Worm (Caenorhabditis elegans) whole organism, early embryonic: ENCODE results near the gene ugt-18.

ENCODE experiments used
- B0310.2 ChIP-seq: sonication (generic microtip); optimal IDR thresholded peaks from 2 replicates; lab custom pipeline; 2016; ENCODE audit warnings: mild to moderate bottlenecking, missing genetic modification characterization, missing compliant biosample characterization
- F13C5.2 ChIP-seq: sonication (generic microtip); optimal IDR thresholded peaks from 2 replicates; lab custom pipeline; 2017; ENCODE audit warnings: mild to moderate bottlenecking, missing genetic modification characterization, inconsistent platforms, missing compliant biosample characterization
- aly-1 ChIP-seq: sonication (generic microtip); optimal IDR thresholded peaks from 2 replicates; lab custom pipeline; 2016; ENCODE audit warnings: missing genetic modification characterization, missing compliant biosample characterization
- ama-1 ChIP-seq: fragments of 150-350 bp; optimal IDR thresholded peaks from 2 replicates; lab custom pipeline; 2014
- ceh-13 ChIP-seq: fragments of 200-800 bp; sonication (Bioruptor generic); optimal IDR thresholded peaks from 2 replicates; lab custom pipeline; 2018; ENCODE audit warnings: mild to moderate bottlenecking, missing genetic modification characterization, missing compliant biosample characterization
- ceh-36 ChIP-seq: sonication (generic microtip); optimal IDR thresholded peaks from 2 replicates; lab custom pipeline; 2016; ENCODE audit warnings: missing genetic modification characterization, inconsistent platforms, missing compliant biosample characterization
- ets-7 ChIP-seq: sonication (generic microtip); optimal IDR thresholded peaks from 2 replicates; lab custom pipeline; 2016; ENCODE audit warnings: missing genotype, missing genetic modification characterization, missing compliant biosample characterization
- flt-1 ChIP-seq: fragments of 200-800 bp; sonication (Bioruptor generic); IDR thresholded peaks from 2 replicates; pipeline ENCODE4 v1.3.6; 2022; ENCODE audit warnings: missing genetic modification characterization, missing compliant biosample characterization
- hmbx-1 ChIP-seq: sonication (generic microtip); optimal IDR thresholded peaks from 2 replicates; lab custom pipeline; 2016; ENCODE audit warnings: mild to moderate bottlenecking, missing genetic modification characterization, missing compliant biosample characterization
- hmg-4 ChIP-seq: fragments of 200-800 bp; sonication (Bioruptor generic); optimal IDR thresholded peaks from 2 replicates; lab custom pipeline; 2018; ENCODE audit warnings: mild to moderate bottlenecking, missing genetic modification characterization, missing compliant biosample characterization
- hnd-1 ChIP-seq: sonication (generic microtip); optimal IDR thresholded peaks from 2 replicates; lab custom pipeline; 2016; ENCODE audit warnings: missing genetic modification characterization, missing compliant biosample characterization
- pes-1 ChIP-seq: fragments of 200-800 bp; sonication (Bioruptor generic); IDR thresholded peaks from 2 replicates; pipeline ENCODE4 v1.3.6; 2022; ENCODE audit warnings: missing genetic modification reagents, missing genetic modification characterization, missing compliant biosample characterization
- scrt-1 ChIP-seq: fragments of 200-800 bp; sonication (Bioruptor generic); IDR thresholded peaks from 2 replicates; pipeline ENCODE4 v1.3.6; 2022; ENCODE audit warnings: missing genetic modification characterization, missing compliant biosample characterization
- sea-1 ChIP-seq: fragments of 200-800 bp; sonication (Bioruptor generic); conservative IDR thresholded peaks from 2 replicates; pipeline ENCODE4 v1.3.6; 2022; ENCODE audit warnings: missing genetic modification characterization, missing compliant biosample characterization
- tbx-11 ChIP-seq: fragments of 200-800 bp; sonication (Bioruptor generic); IDR thresholded peaks from 2 replicates; pipeline ENCODE4 v1.3.6; 2022; ENCODE audit warnings: missing genetic modification characterization, missing compliant biosample characterization
- tbx-37 ChIP-seq: fragments of 200-800 bp; sonication (Bioruptor generic); conservative IDR thresholded peaks from 2 replicates; pipeline ENCODE4 v1.3.6; 2022; ENCODE audit warnings: missing genetic modification reagents, missing genetic modification characterization, missing compliant biosample characterization
- tra-4 ChIP-seq: sonication (generic microtip); optimal IDR thresholded peaks from 2 replicates; lab custom pipeline; 2017; ENCODE audit warnings: missing genetic modification characterization, missing compliant biosample characterization

Gene ugt-18

DNA sequence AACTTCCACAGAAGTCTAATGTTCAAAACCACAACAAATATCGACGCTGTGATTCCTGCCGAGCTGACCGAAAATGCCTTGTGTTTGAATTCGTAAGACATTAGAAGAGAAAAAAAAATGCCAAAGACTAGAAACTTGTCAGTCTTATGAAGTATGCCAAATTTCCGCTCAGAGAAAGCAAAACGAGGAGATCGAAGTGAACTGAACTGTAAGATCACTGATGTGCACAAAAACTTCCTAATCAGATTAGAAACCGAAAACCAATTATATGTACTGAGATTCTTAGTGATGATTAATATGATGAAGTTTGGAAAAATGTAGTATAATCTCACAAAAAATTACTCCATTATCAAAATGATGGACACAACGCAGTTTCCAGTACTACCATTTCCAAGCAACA lies 31.6 kb upstream of the ugt-18 start, which contains the start of gene srbc-44:
TSS of gene srbc-44 (minus strand) at position 101 of the 400 bp plus-strand sequence.
- TF ChIP-seq scrt-1 (no peak), flt-1 (GFP tag; lab: Robert Waterston, UW) (no peak), sea-1 (GFP tag; lab: Robert Waterston, UW) (no peak), ceh-13 (GFP tag; lab: Kevin White, UChicago) (no peak), ets-7 (tag; lab: Kevin White, UChicago) (no peak), ama-1 (no peak), hnd-1 (no peak), aly-1 (no peak), hmbx-1 (no peak), tbx-11 (GFP tag; lab: Robert Waterston, UW) (no peak), tbx-37 (GFP tag; lab: Robert Waterston, UW) (no peak)

DNA sequence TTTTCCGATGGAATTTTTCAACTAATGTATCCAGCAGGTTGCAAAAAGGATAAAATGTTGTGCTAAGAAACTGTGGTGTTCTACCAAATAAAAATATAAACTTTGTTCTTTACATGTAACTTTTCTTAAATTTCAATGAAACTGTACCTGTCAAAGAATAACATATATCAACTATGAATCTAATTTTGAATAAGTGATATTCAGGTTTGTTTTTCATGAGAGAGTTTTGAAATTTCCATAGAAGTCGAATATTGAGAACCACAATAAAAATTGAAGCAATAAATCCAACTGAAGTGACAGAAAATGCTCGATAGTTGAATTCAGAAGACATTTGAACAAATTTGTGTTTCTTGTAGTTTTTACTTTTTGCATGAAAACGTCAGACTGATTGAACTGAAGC lies 29.9 kb upstream of the ugt-18 start, which contains the start of gene srbc-43:
TSS of gene srbc-43 (minus strand) at position 331 of the 400 bp plus-strand sequence.
- TF ChIP-seq ets-7 (tag; lab: Kevin White, UChicago) (no peak), tbx-11 (GFP tag; lab: Robert Waterston, UW) (no peak), ceh-13 (GFP tag; lab: Kevin White, UChicago) (no peak), F13C5.2 (tag; lab: Kevin White, UChicago) (no peak), tra-4 (tag; lab: Kevin White, UChicago) (no peak), aly-1 (no peak), flt-1 (GFP tag; lab: Robert Waterston, UW) (no peak), hnd-1 (no peak), ceh-36 (no peak), ama-1 (no peak), scrt-1 (no peak), hmg-4 (GFP tag; lab: Kevin White, UChicago) (no peak), B0310.2 (tag; lab: Kevin White, UChicago) (no peak), sea-1 (GFP tag; lab: Robert Waterston, UW) (no peak), hmbx-1 (no peak), pes-1 (no peak), tbx-37 (GFP tag; lab: Robert Waterston, UW) (no peak)

DNA sequence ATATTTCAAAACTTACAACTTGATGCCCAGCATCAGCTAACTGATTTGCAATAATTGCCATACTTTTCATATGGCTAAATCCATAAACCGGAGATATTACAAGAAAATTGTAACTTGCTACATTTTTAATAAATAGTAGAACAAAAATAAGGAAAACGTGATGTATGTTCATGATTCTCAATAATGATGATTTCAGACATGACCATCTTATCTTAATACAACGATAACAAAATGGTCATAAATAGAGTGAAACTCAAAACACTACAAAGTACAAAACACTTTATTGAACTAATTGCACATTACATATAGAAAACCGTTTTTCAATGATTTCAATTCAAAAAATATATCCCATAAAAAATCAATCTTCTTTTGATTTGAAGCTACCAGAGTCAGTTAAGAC lies 27.3 kb upstream of the ugt-18 start, which contains the start of gene ugt-5:
TSS of gene ugt-5 (minus strand) at position 214 of the 400 bp plus-strand sequence.
- TF ChIP-seq pes-1: no peak
- TF ChIP-seq ets-7 (tag; lab: Kevin White, UChicago): no peak
- no peak for TF ChIP-seq sea-1 (GFP tag; lab: Robert Waterston, UW)
- no peak for TF ChIP-seq ceh-36
- TF ChIP-seq tbx-37 (GFP tag; lab: Robert Waterston, UW): no peak
- TF ChIP-seq F13C5.2 (tag; lab: Kevin White, UChicago): no peak
- TF ChIP-seq tra-4 (tag; lab: Kevin White, UChicago): no peak
- no peak for TF ChIP-seq ama-1
- TF ChIP-seq scrt-1: no peak
- no peak for TF ChIP-seq aly-1
- TF ChIP-seq tbx-11 (GFP tag; lab: Robert Waterston, UW): no peak
- no peak for TF ChIP-seq hmbx-1
- TF ChIP-seq flt-1 (GFP tag; lab: Robert Waterston, UW): no peak
- no peak for TF ChIP-seq ceh-13 (GFP tag; lab: Kevin White, UChicago)

DNA sequence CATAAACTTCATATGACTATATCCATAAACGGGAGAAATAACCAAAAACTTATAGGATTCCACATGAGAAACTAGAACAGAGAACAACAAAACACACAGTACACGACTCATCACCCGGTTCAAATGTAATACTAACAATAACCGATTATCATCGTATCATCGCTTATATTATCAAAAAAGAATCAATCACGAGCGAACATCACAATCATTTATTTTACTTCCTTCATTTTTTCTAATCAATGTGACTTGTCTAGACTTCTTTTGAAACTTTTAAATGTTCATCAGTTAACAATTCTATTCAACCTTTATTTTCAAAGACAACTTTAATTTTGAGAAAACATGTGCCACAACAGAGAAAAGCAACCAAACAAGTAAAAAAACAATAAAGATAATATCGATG lies 24.9 kb upstream of the ugt-18 start, which contains the start of gene ugt-4:
TSS of gene ugt-4 (minus strand) at position 141 of the 400 bp plus-strand sequence.
- TF ChIP-seq F13C5.2 (tag; lab: Kevin White, UChicago): no peak
- TF ChIP-seq flt-1 (GFP tag; lab: Robert Waterston, UW): no peak
- no peak for TF ChIP-seq ceh-36
- no peak for TF ChIP-seq aly-1
- TF ChIP-seq tbx-11 (GFP tag; lab: Robert Waterston, UW): no peak
- no peak for TF ChIP-seq ets-7 (tag; lab: Kevin White, UChicago)
- TF ChIP-seq B0310.2 (tag; lab: Kevin White, UChicago): no peak

DNA sequence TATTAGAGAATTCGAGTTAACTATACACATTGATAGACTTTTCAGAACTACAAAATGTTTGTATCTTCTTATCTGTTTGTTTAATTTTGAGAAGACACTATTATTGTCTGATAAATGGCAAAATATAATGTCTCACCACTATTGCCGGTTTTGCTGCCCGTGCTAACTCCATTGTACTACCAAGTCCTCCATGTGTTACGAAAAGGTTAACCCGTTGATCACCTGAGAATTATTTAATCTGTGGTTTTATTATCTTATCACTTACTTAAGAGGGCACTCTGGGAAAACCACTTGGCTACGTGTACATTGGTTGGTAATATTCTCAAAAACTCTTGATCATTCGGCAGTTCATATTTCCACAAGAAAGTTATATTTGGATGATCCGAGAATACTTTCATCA lies 24.1 kb upstream of the ugt-18 start:
- no peak for TF ChIP-seq tbx-37 (GFP tag; lab: Robert Waterston, UW)
- TF ChIP-seq hmbx-1: no peak
- TF ChIP-seq hmg-4 (GFP tag; lab: Kevin White, UChicago): no peak
- TF ChIP-seq ama-1: no peak
- no peak for TF ChIP-seq tra-4 (tag; lab: Kevin White, UChicago)
- TF ChIP-seq flt-1 (GFP tag; lab: Robert Waterston, UW): no peak
- TF ChIP-seq hnd-1: no peak
- no peak for TF ChIP-seq ceh-36
- no peak for TF ChIP-seq sea-1 (GFP tag; lab: Robert Waterston, UW)

DNA sequence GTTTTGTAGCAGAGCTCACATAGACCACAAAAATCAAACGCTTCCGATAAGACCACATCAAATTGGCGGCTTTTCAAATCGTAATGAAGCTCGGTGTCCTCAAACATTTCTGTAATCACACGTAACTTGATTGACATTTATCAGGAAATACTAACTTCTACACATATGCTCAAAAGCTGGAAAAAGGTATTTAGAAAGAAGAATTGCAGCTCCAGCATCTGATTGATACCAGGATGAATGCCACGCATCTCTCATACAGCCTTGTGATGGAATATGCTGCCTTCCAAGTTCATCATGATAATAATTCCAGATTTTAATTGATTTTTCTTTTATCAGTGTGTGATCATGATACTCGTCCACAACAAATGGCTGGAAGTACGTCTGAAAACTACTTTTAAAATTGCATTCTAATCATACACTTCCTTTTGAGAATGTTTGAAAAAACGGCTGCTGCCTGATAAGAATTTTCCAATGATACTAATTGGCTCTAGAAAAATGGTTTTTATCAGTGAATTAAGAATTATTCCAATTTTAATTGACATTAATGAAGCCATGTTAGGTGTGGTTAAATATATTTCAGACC lies 23.1 kb upstream of the ugt-18 start:
- TF ChIP-seq ceh-13 (GFP tag; lab: Kevin White, UChicago): no peak
- no peak for TF ChIP-seq B0310.2 (tag; lab: Kevin White, UChicago)
- no peak for TF ChIP-seq scrt-1
- no peak for TF ChIP-seq aly-1
- no peak for TF ChIP-seq ceh-36
- TF ChIP-seq sea-1 (GFP tag; lab: Robert Waterston, UW): no peak
- no peak for TF ChIP-seq F13C5.2 (tag; lab: Kevin White, UChicago)
- no peak for TF ChIP-seq tra-4 (tag; lab: Kevin White, UChicago)
- TF ChIP-seq hmg-4 (GFP tag; lab: Kevin White, UChicago): no peak

DNA sequence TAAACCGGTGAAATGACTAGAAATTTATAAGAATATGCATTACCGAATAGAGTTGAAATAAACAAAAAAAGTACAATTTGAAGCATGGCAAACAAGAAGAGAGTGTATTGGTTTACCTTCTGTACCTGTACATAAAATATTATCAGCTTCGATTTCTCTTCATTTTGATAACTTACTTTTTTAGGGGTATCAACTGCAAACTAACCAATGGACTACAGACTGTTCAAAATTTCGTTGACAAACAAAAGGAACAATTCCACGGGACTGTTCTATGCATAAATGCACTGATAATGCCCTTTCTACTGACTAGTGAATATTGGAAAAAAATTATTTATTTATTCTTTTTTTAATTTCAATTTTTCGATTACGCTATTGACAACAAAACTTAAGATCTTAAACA lies 22.1 kb upstream of the ugt-18 start, which contains the start of gene ugt-6:
TSS of gene ugt-6 (minus strand) at position 233 of the 400 bp plus-strand sequence.
- no peak for TF ChIP-seq B0310.2 (tag; lab: Kevin White, UChicago)
- no peak for TF ChIP-seq aly-1
- TF ChIP-seq tbx-37 (GFP tag; lab: Robert Waterston, UW): no peak
- no peak for TF ChIP-seq sea-1 (GFP tag; lab: Robert Waterston, UW)
- no peak for TF ChIP-seq pes-1
- no peak for TF ChIP-seq flt-1 (GFP tag; lab: Robert Waterston, UW)
- no peak for TF ChIP-seq ceh-13 (GFP tag; lab: Kevin White, UChicago)

DNA sequence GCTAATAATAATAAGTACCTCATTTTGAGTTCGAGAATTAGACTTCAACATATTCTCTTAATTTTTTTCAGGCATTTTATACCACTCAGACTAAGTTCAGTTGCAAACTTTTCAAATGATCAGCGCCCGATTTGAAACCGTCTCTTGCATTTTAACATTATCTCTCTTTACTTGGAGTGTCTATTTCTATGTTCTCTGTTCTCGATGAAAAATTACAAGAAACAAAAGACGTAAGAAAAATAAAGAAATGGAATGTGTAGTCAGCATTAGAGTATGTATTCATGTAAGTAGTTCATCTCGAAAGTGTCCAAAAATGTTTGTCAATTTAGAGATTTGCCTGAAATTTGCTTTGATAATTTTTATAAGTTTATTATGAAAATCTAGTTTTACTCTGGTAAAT lies 19.9 kb upstream of the ugt-18 start, which contains the start of gene ugt-3:
TSS of gene ugt-3 (minus strand) at position 101 of the 400 bp plus-strand sequence.
- TF ChIP-seq B0310.2 (tag; lab: Kevin White, UChicago) (no peak), hnd-1 (no peak), tra-4 (tag; lab: Kevin White, UChicago) (no peak), pes-1 (no peak)
